Worm (Caenorhabditis elegans): ENCODE measurements around the gene abcf-1.

abcf-1 gene

ce11 chrV:12733465-12734248 lies 29.5 kb downstream of the abcf-1 start, which contains the start of the genes dhs-21 and xbx-9:
TSS of gene dhs-21 (minus strand) at chrV:12733645.
TSS of gene xbx-9 (plus strand) at chrV:12734198.
- TF ChIP-seq F22D6.2 (tag; optimal IDR thresholded peaks at IDR 0.05) (no peak), B0261.1 (tag; optimal IDR thresholded peaks at IDR 0.05) (no peak), nhr-120 (GFP tag; IDR thresholded peaks at IDR 0.05) (no peak), nhr-80 (tag; optimal IDR thresholded peaks at IDR 0.05) (peak; percentile 70), repo-1 (tag; optimal IDR thresholded peaks at IDR 0.05) (no peak), Y53G8AR.9 (GFP tag; conservative IDR thresholded peaks at IDR 0.05) (no peak)

ce11 chrV:12732734-12733133 lies 30.4 kb downstream of the abcf-1 start:
- TF ChIP-seq nhr-80 (tag; optimal IDR thresholded peaks at IDR 0.05) (peak; percentile 5), Y67H2A.10 (GFP tag; conservative IDR thresholded peaks at IDR 0.05) (no peak)

- TF ChIP-seq egl-44 (GFP tag; IDR thresholded peaks at IDR 0.05) = no peak
- no peak for TF ChIP-seq ceh-27 (GFP tag; optimal IDR thresholded peaks at IDR 0.05)
- TF ChIP-seq K12H6.12 (tag; optimal IDR thresholded peaks at IDR 0.05) = no peak
- TF ChIP-seq chd-7 (tag; optimal IDR thresholded peaks at IDR 0.05) = no peak
Observed at ce11 chrV:12729220-12729619, 34.0 kb downstream of the abcf-1 start, which contains the start of gene R11D1.10. TSS of gene R11D1.10 (plus strand) at chrV:12729520.

- TF ChIP-seq unc-130 (GFP tag; optimal IDR thresholded peaks at IDR 0.05) = no peak
- no peak for TF ChIP-seq athp-1 (tag; optimal IDR thresholded peaks at IDR 0.05)
- TF ChIP-seq akir-1 (GFP tag; optimal IDR thresholded peaks at IDR 0.05) = no peak
- no peak for TF ChIP-seq B0261.1 (tag; optimal IDR thresholded peaks at IDR 0.05)
- TF ChIP-seq D2030.7 (GFP tag; IDR thresholded peaks at IDR 0.05) = peak; percentile 42; the same call in 1 of the 2 replicates
- no peak for TF ChIP-seq hmg-20 (GFP tag; IDR thresholded peaks at IDR 0.05)
- peak; percentile 52 for TF ChIP-seq hmg-1.2 (GFP tag; IDR thresholded peaks at IDR 0.05)
- TF ChIP-seq somi-1 (GFP tag; optimal IDR thresholded peaks at IDR 0.05) = no peak
- no peak for TF ChIP-seq xnd-1 (tag; optimal IDR thresholded peaks at IDR 0.05)
- no peak for TF ChIP-seq K11D2.4 (GFP tag; IDR thresholded peaks at IDR 0.05)
- peak; percentile 34 for TF ChIP-seq ceh-27 (GFP tag; optimal IDR thresholded peaks at IDR 0.05)
- TF ChIP-seq B0035.1 (tag; optimal IDR thresholded peaks at IDR 0.05) = no peak
- TF ChIP-seq F10E7.11 (tag; optimal IDR thresholded peaks at IDR 0.05) = no peak
- no peak for TF ChIP-seq cebp-1 (GFP tag; IDR thresholded peaks at IDR 0.05)
- peak; percentile 68 for TF ChIP-seq cebp-1 (tag; optimal IDR thresholded peaks at IDR 0.05)
- TF ChIP-seq chd-7 (tag; optimal IDR thresholded peaks at IDR 0.05) = no peak
- no peak for TF ChIP-seq nfya-2 (GFP tag; IDR thresholded peaks at IDR 0.05)
- TF ChIP-seq F39B2.1 (GFP tag; IDR thresholded peaks at IDR 0.05) = no peak
- TF ChIP-seq ekl-4 (GFP tag; IDR thresholded peaks at IDR 0.05) = 0 out of 2 replicates have a peak, but pooled peaks have one; percentile 34
- TF ChIP-seq rcor-1 (GFP tag; IDR thresholded peaks at IDR 0.05) = no peak
- TF ChIP-seq F57C9.4 (tag; optimal IDR thresholded peaks at IDR 0.05) = no peak
- 0 out of 2 replicates have a peak, but pooled peaks have one; percentile 4 for TF ChIP-seq madf-8 (GFP tag; conservative IDR thresholded peaks at IDR 0.05)
- TF ChIP-seq Y56A3A.18 (GFP tag; IDR thresholded peaks at IDR 0.05) = no peak
- TF ChIP-seq egrh-3 (GFP tag; IDR thresholded peaks at IDR 0.05) = no peak
- no peak for TF ChIP-seq ceh-79 (tag; optimal IDR thresholded peaks at IDR 0.05)
- no peak for TF ChIP-seq ztf-3 (GFP tag; optimal IDR thresholded peaks at IDR 0.05)
- TF ChIP-seq lsl-1 (GFP tag; optimal IDR thresholded peaks at IDR 0.05) = peak; percentile 56
- no peak for TF ChIP-seq nfyb-1 (GFP tag; IDR thresholded peaks at IDR 0.05)
- TF ChIP-seq nhr-90 (tag; optimal IDR thresholded peaks at IDR 0.05) = no peak
- TF ChIP-seq madf-6 (GFP tag; IDR thresholded peaks at IDR 0.05) = no peak
- TF ChIP-seq attf-5 (GFP tag; optimal IDR thresholded peaks at IDR 0.05) = peak; percentile 95
- peak; percentile 64; the same call in 1 of the 2 replicates for TF ChIP-seq ceh-91 (GFP tag; IDR thresholded peaks at IDR 0.05)
- no peak for TF ChIP-seq ama-1 (optimal IDR thresholded peaks at IDR 0.05)
- no peak for TF ChIP-seq ama-1 (GFP tag; optimal IDR thresholded peaks at IDR 0.05)
Observed at ce11 chrV:12728062-12728665, 35.0 kb downstream of the abcf-1 start, which contains the start of the genes rpl-28 and mrpl-49. TSS of gene rpl-28 (minus strand) at chrV:12728112. TSS of gene mrpl-49 (plus strand) at chrV:12728631.
